Fruit fly (Drosophila melanogaster): ENCODE results near the gene CG5614.

- TF ChIP-seq Sp1 (GFP tag; optimal IDR thresholded peaks at IDR 0.05) (no peak), Vsx2 (GFP tag; optimal IDR thresholded peaks at IDR 0.05; ENCODE audit: partially characterized antibody) (no peak), psq (GFP tag; optimal IDR thresholded peaks at IDR 0.05) (no peak), usp (GFP tag; optimal IDR thresholded peaks at IDR 0.05) (no peak), HLH106 (tag; optimal IDR thresholded peaks at IDR 0.05) (no peak), br (GFP tag; optimal IDR thresholded peaks at IDR 0.05) (no peak), h (GFP tag; optimal IDR thresholded peaks at IDR 0.05) (no peak), Rel (GFP tag; optimal IDR thresholded peaks at IDR 0.05) (no peak), Rel (tag; optimal IDR thresholded peaks at IDR 0.05) (no peak), pan (optimal IDR thresholded peaks at IDR 0.05) (no peak)
These were observed 6.9 kb downstream of the CG5614 start, which contains the start of gene CG9590 for dm6 chr3R:15786538-15786937.

Data from whole organism, wandering third instar larva.